Fruit fly (Drosophila melanogaster) whole organism, adult: ENCODE data around the gene btd.

ENCODE experiments used
- CG14711 ChIP-seq: fragments of 200-800 bp; sonication (Bioruptor generic); optimal IDR thresholded peaks from 2 replicates; lab custom pipeline; 2018; ENCODE audit warnings: missing biosample characterization, mild to moderate bottlenecking, missing genetic modification characterization, moderate library complexity
- Clk ChIP-seq: fragments of 200-800 bp; sonication (Bioruptor generic); optimal IDR thresholded peaks from 2 replicates; lab custom pipeline; 2017; ENCODE audit warnings: missing biosample characterization, missing genetic modification characterization
- Crg-1 ChIP-seq: fragments of 200-800 bp; sonication (Bioruptor generic); optimal IDR thresholded peaks from 2 replicates; lab custom pipeline; 2016; ENCODE audit warnings: missing biosample characterization, missing genetic modification characterization
- cnc ChIP-seq, 2 experiments: fragments of >200 bp; optimal IDR thresholded peaks; 2 replicates each; lab custom pipeline; 2017
- toe ChIP-seq: fragments of 200-800 bp; sonication (Bioruptor generic); optimal IDR thresholded peaks from 2 replicates; lab custom pipeline; 2016; ENCODE audit warnings: missing biosample characterization, missing genetic modification characterization

DNA sequence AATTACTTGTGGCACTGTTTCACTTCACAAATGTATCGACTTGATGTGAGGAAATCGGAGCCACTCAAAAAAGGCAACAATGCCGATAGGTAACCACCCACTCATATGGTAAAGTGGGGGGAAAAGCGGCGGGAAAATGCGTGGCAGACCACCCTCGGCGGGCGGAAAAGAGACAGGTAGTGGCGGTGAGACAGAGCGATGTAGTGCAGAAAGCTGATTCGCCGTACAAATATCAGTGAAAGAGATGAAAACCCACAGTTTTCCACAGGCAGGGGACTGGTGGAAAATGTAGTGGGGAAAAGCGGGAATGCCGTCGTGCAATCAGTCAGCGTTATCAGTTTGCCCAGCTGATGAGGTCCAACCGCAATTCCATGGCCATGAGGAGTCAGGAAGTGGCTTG lies 33.3 kb downstream of the btd start:
- TF ChIP-seq CG14711 (tag; lab: Kevin White, UChicago) (no peak), cnc (optimal IDR thresholded peaks at IDR 0.05; lab: Kevin White, UChicago) (no peak), Clk (no peak), Crg-1 (GFP tag; lab: Kevin White, UChicago) (no peak), toe (GFP tag; lab: Kevin White, UChicago) (no peak)
